Worm (Caenorhabditis elegans) whole organism, L4/young adult: ENCODE measurements around the gene ZK666.2.

Source experiments
- dao-5 ChIP-seq: sonication (generic microtip); optimal IDR thresholded peaks from 2 replicates; lab custom pipeline; 2016; ENCODE audit warnings: missing genotype, missing genetic modification characterization, moderate library complexity, missing compliant biosample characterization
- him-1 ChIP-seq: sonication (generic microtip); optimal IDR thresholded peaks from 2 replicates; lab custom pipeline; 2016; ENCODE audit warnings: missing genotype, missing genetic modification reagents, missing genetic modification characterization, missing compliant biosample characterization

- TF ChIP-seq dao-5 (tag; lab: Kevin White, UChicago) = no peak
- TF ChIP-seq him-1 (tag; lab: Kevin White, UChicago) = no peak
These were observed at the start of gene ZK666.2 for ce11 chrII:10471790-10472189.
